Worm (Caenorhabditis elegans) whole organism, L1 larva: ENCODE results near the gene smg-8.

Experiments used
- alr-1 ChIP-seq: fragments of 200-800 bp; sonication (Bioruptor generic); optimal IDR thresholded peaks from 2 replicates; lab custom pipeline; 2018; ENCODE audit warnings: borderline replicate concordance, mild to moderate bottlenecking, missing genetic modification characterization, missing compliant biosample characterization
- aly-2 ChIP-seq: fragments of 150-350 bp; optimal IDR thresholded peaks from 2 replicates; lab custom pipeline; 2014; ENCODE audit warnings: missing biosample characterization, missing genetic modification characterization
- ama-1 ChIP-seq: fragments of 150-350 bp; optimal IDR thresholded peaks from 2 replicates; lab custom pipeline; 2014
- ces-1 ChIP-seq: fragments of 150-350 bp; optimal IDR thresholded peaks from 2 replicates; lab custom pipeline; 2014; ENCODE audit warnings: missing biosample characterization, missing genetic modification reagents, missing genetic modification characterization
- fkh-10 ChIP-seq: sonication (generic microtip); optimal IDR thresholded peaks from 2 replicates; lab custom pipeline; 2017; ENCODE audit warnings: missing biosample characterization, missing genetic modification reagents, missing genetic modification characterization
- fkh-8 ChIP-seq: sonication (generic microtip); optimal IDR thresholded peaks from 2 replicates; lab custom pipeline; 2016; ENCODE audit warnings: mild to moderate bottlenecking, missing genetic modification characterization, missing compliant biosample characterization
- lin-13 ChIP-seq: fragments of 150-350 bp; optimal IDR thresholded peaks from 2 replicates; lab custom pipeline; 2014; ENCODE audit warnings: missing biosample characterization, missing genetic modification reagents, missing genetic modification characterization
- lin-39 ChIP-seq: fragments of 150-350 bp; optimal IDR thresholded peaks from 2 replicates; lab custom pipeline; 2014; ENCODE audit warnings: missing biosample characterization, missing genetic modification reagents, missing genetic modification characterization
- nhr-11 ChIP-seq: fragments of 150-350 bp; optimal IDR thresholded peaks from 2 replicates; lab custom pipeline; 2014; ENCODE audit warnings: missing biosample characterization, missing genetic modification characterization
- nhr-237 ChIP-seq: fragments of 150-350 bp; optimal IDR thresholded peaks from 2 replicates; lab custom pipeline; 2014; ENCODE audit warnings: missing biosample characterization, missing genetic modification characterization
- nhr-90 ChIP-seq: sonication (generic microtip); optimal IDR thresholded peaks from 2 replicates; lab custom pipeline; 2016; ENCODE audit warnings: mild to moderate bottlenecking, missing genetic modification characterization, missing compliant biosample characterization; ENCODE audit not compliant: poor library complexity
- skn-1 ChIP-seq: fragments of 150-350 bp; optimal IDR thresholded peaks from 2 replicates; lab custom pipeline; 2014; ENCODE audit warnings: missing biosample characterization, missing genetic modification characterization
- unc-98 ChIP-seq: fragments of 200-800 bp; sonication (Bioruptor generic); IDR thresholded peaks from 2 replicates; pipeline ENCODE4 v1.3.6; 2022; ENCODE audit warnings: missing genetic modification characterization, missing compliant biosample characterization
- ztf-11 ChIP-seq, 2 experiments: sonication (generic microtip); optimal IDR thresholded peaks; 2 replicates each; lab custom pipeline; 2016 to 2017; ENCODE audit warnings: missing genetic modification characterization in 2 of 2, missing biosample characterization in 1 of 2, missing compliant biosample characterization in 1 of 2

- TF ChIP-seq alr-1 (no peak), fkh-10 (no peak), lin-39 (tag; lab: Kevin White, UChicago) (no peak), nhr-11 (tag; lab: Kevin White, UChicago) (no peak), nhr-90 (tag; lab: Kevin White, UChicago) (no peak), ztf-11 (tag; optimal IDR thresholded peaks at IDR 0.05; lab: Kevin White, UChicago) (no peak), nhr-237 (tag; lab: Kevin White, UChicago) (no peak), fkh-8 (no peak), lin-13 (GFP tag; lab: Kevin White, UChicago) (no peak), ces-1 (GFP tag; lab: Kevin White, UChicago) (no peak), ama-1 (lab: Kevin White, UChicago) (no peak), unc-98 (GFP tag; lab: Robert Waterston, UW) (no peak), aly-2 (no peak), skn-1 (tag; lab: Kevin White, UChicago) (no peak)
These were observed 12.4 kb upstream of the smg-8 start for ce11 chrII:14428834-14429233.
